Fruit fly (Drosophila melanogaster) whole organism, prepupa: ENCODE data around the gene GstD2.
A peak's percentile ranks its signal among the peaks of the same experiment; 100 is the strongest.

ENCODE experiments used
- Blimp-1 ChIP-seq: fragments of 200-800 bp; sonication (Bioruptor generic); optimal IDR thresholded peaks from 3 replicates; lab custom pipeline; 2017; ENCODE audit warnings: missing biosample characterization, missing genetic modification characterization, mild to moderate bottlenecking, moderate library complexity, missing genetic modification reagents
- CG11762 ChIP-seq: fragments of 200-800 bp; sonication (Bioruptor generic); optimal IDR thresholded peaks from 3 replicates; lab custom pipeline; 2016; ENCODE audit warnings: missing biosample characterization, missing genetic modification characterization; ENCODE audit not compliant: insufficient read depth
- CG34406 ChIP-seq: fragments of 200-800 bp; sonication (Bioruptor generic); optimal IDR thresholded peaks from 3 replicates; lab custom pipeline; 2016; ENCODE audit warnings: missing biosample characterization, missing genetic modification characterization
- CG6808 ChIP-seq: fragments of 200-800 bp; sonication (Bioruptor generic); optimal IDR thresholded peaks from 3 replicates; lab custom pipeline; 2017; ENCODE audit warnings: missing biosample characterization, missing genetic modification characterization, mild to moderate bottlenecking, moderate library complexity, missing genetic modification reagents
- CG7368 ChIP-seq: fragments of 200-800 bp; sonication (Bioruptor generic); optimal IDR thresholded peaks from 3 replicates; lab custom pipeline; 2016; ENCODE audit warnings: missing biosample characterization, missing genetic modification characterization
- Eip78C ChIP-seq: fragments of 200-800 bp; sonication (Bioruptor generic); peaks from one replicate; lab custom pipeline; 2016; ENCODE audit warnings: missing biosample characterization, missing genetic modification characterization
- Ets21C ChIP-seq: fragments of 200-800 bp; sonication (Bioruptor generic); optimal IDR thresholded peaks from 3 replicates; lab custom pipeline; 2016; ENCODE audit warnings: missing biosample characterization, missing genetic modification characterization
- Hr39 ChIP-seq: fragments of 200-800 bp; sonication (Bioruptor generic); optimal IDR thresholded peaks from 2 replicates; lab custom pipeline; 2016; ENCODE audit warnings: missing biosample characterization, missing genetic modification characterization
- Lpt ChIP-seq: fragments of 200-800 bp; sonication (Bioruptor generic); optimal IDR thresholded peaks from 3 replicates; lab custom pipeline; 2016; ENCODE audit warnings: missing biosample characterization, missing genetic modification characterization
- OdsH ChIP-seq: fragments of 200-800 bp; sonication (Bioruptor generic); optimal IDR thresholded peaks from 3 replicates; lab custom pipeline; 2016; ENCODE audit warnings: missing biosample characterization, missing genetic modification characterization
- esn ChIP-seq: fragments of 200-800 bp; sonication (Bioruptor generic); optimal IDR thresholded peaks from 2 replicates; lab custom pipeline; 2016; ENCODE audit warnings: missing biosample characterization, mild to moderate bottlenecking, missing genetic modification characterization, moderate library complexity
- fd85E ChIP-seq: fragments of 200-800 bp; sonication (Bioruptor generic); optimal IDR thresholded peaks from 3 replicates; lab custom pipeline; 2016; ENCODE audit warnings: missing biosample characterization, missing genetic modification characterization

dm6 chr3R:12359837-12360236 lies 11.9 kb upstream of the GstD2 start, which contains the start of gene CG4115:
- peak; percentile 57 for TF ChIP-seq Eip78C
- TF ChIP-seq Hr39, result no peak
- TF ChIP-seq Ets21C (GFP tag; lab: Kevin White, UChicago), result no peak
- TF ChIP-seq CG11762, result no peak
- peak; percentile 75 for TF ChIP-seq Blimp-1 (GFP tag; lab: Kevin White, UChicago)
- TF ChIP-seq fd85E (GFP tag; lab: Kevin White, UChicago), result no peak
- no peak for TF ChIP-seq CG6808 (GFP tag; lab: Kevin White, UChicago)
- no peak for TF ChIP-seq Lpt (GFP tag; lab: Kevin White, UChicago)
- no peak for TF ChIP-seq CG7368 (GFP tag; lab: Kevin White, UChicago)
- TF ChIP-seq esn (GFP tag; lab: Kevin White, UChicago), result no peak
- no peak for TF ChIP-seq CG34406 (GFP tag; lab: Kevin White, UChicago)
- no peak for TF ChIP-seq OdsH (GFP tag; lab: Kevin White, UChicago)
